Worm (Caenorhabditis elegans): Measurements from ENCODE around the gene mec-17.

DNA sequence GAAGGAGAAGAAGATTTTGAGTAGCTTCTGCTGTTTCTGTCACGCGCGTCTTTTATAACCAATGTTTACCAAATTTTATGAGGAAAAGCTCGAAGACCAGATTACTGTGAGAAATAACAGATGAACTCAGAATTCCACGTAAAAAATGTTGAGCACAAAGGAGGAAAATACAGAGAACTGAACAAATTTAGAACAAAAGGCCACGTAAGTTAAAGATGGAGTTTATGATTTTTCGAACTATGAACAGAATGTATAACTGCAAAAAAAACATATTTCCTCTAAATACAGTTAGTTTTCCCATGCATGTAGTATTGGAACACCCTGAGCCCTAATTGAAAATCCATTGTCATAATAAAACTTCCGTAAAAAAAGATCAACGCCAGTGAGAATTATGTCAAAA, 46.1 kb downstream of the mec-17 start, which contains the start of gene exc-9:
- no peak for TF ChIP-seq snpc-4 (tag; optimal IDR thresholded peaks at IDR 0.05)
- no peak for TF ChIP-seq unc-62 (GFP tag; optimal IDR thresholded peaks at IDR 0.05)
- no peak for TF ChIP-seq blmp-1 (tag; optimal IDR thresholded peaks at IDR 0.05; ENCODE audit: insufficient read depth)
- TF ChIP-seq mbf-1 (tag; optimal IDR thresholded peaks at IDR 0.05) = no peak
- TF ChIP-seq nhr-10 (tag; optimal IDR thresholded peaks at IDR 0.05) = no peak
- TF ChIP-seq ztf-4 (tag; optimal IDR thresholded peaks at IDR 0.05) = no peak
- no peak for TF ChIP-seq nhr-11 (tag; optimal IDR thresholded peaks at IDR 0.05)
- no peak for TF ChIP-seq ceh-82 (tag; optimal IDR thresholded peaks at IDR 0.05)
- no peak for TF ChIP-seq lin-13 (GFP tag; optimal IDR thresholded peaks at IDR 0.05)
